Fruit fly (Drosophila melanogaster) whole organism, embryonic: ENCODE measurements around the gene PIG-U.

Experiments
- CG11085 ChIP-seq: fragments of 200-800 bp; sonication (Bioruptor generic); IDR thresholded peaks from 2 replicates; pipeline ENCODE4 v1.3.6; 2022; ENCODE audit warnings: missing biosample characterization, missing genetic modification characterization
- CG11247 ChIP-seq: fragments of 200-800 bp; sonication (Bioruptor generic); IDR thresholded peaks from 2 replicates; pipeline ENCODE4 v1.3.6; 2022; ENCODE audit warnings: missing biosample characterization, missing genetic modification characterization
- CG18476 ChIP-seq: fragments of 200-800 bp; sonication (Bioruptor generic); optimal IDR thresholded peaks from 2 replicates; lab custom pipeline; 2016; ENCODE audit warnings: missing biosample characterization, mild to moderate bottlenecking, missing genetic modification characterization
- CG3407 ChIP-seq: fragments of 200-800 bp; sonication (Bioruptor generic); optimal IDR thresholded peaks from 2 replicates; lab custom pipeline; 2018; ENCODE audit warnings: missing biosample characterization, mild to moderate bottlenecking, missing genetic modification characterization
- CG4282 ChIP-seq: fragments of 200-800 bp; sonication (Bioruptor generic); optimal IDR thresholded peaks from 2 replicates; lab custom pipeline; 2016; ENCODE audit warnings: missing biosample characterization, missing genetic modification characterization
- CG8359 ChIP-seq: fragments of 200-800 bp; sonication (Bioruptor generic); optimal IDR thresholded peaks from 2 replicates; lab custom pipeline; 2017; ENCODE audit warnings: missing biosample characterization, mild to moderate bottlenecking, missing genetic modification characterization, borderline replicate concordance
- CG9727 ChIP-seq: fragments of 200-800 bp; sonication (Bioruptor generic); optimal IDR thresholded peaks from 3 replicates; lab custom pipeline; 2017; ENCODE audit warnings: missing biosample characterization, mild to moderate bottlenecking, missing genetic modification characterization
- dysf ChIP-seq: fragments of 200-800 bp; sonication (Bioruptor generic); IDR thresholded peaks from 3 replicates; pipeline ENCODE4 v1.3.6; 2022; ENCODE audit warnings: missing biosample characterization, missing genetic modification characterization
- prd ChIP-seq, 3 experiments: fragments of >200 bp in 2 of 3; fragments of 200-800 bp in 1 of 3; sonication (Bioruptor generic) in 1 of 3; optimal IDR thresholded peaks in 2 of 3; IDR thresholded peaks in 1 of 3; 2 replicates in 2 of 3; 3 replicates in 1 of 3; pipeline versions ENCODE4 v1.3.6 to Lab custom; 2017 to 2022; ENCODE audit warnings: missing biosample characterization in 1 of 3, missing genetic modification characterization in 1 of 3
- usp ChIP-seq: fragments of >200 bp; optimal IDR thresholded peaks from 2 replicates; lab custom pipeline; 2017; ENCODE audit warnings: missing biosample characterization, missing genetic modification characterization

DNA sequence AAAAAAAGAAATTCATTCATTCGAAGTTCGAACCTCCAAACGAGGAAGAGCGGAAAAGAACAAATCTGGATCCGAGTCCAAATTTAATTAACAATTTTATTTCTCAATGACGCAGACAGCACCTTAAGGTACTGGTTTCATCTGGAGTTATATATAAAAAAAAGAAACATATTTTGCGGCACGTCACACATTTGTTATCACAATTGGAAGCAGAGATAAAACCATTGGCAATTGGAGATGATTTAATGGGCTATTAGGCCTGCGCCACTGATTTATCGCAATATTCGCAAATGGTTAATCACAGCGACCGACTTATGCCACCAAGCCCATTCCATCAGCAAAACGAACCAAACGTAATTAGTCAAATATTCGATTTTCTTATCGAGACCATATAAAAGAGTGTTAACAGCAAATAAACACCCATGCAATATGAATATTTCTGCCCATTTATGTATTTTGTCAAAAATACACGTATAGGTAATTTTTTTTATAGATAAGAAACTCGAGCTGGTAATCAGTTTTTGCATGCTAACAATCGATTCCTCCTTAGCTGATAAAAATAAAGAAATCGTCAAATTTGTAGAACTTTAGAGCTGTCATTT lies 23.7 kb downstream of the PIG-U start:
- TF ChIP-seq dysf (GFP tag; lab: Robert Waterston, UW), result no peak
- TF ChIP-seq CG18476 (GFP tag; lab: Kevin White, UChicago), result no peak
- no peak for TF ChIP-seq usp (GFP tag; lab: Kevin White, UChicago)
- no peak for TF ChIP-seq CG9727 (GFP tag; lab: Kevin White, UChicago)
- TF ChIP-seq CG8359 (GFP tag; lab: Kevin White, UChicago), result no peak
- TF ChIP-seq CG4282 (GFP tag; lab: Kevin White, UChicago), result no peak
- TF ChIP-seq CG11085 (GFP tag; lab: Robert Waterston, UW), result no peak
- TF ChIP-seq prd (optimal IDR thresholded peaks at IDR 0.05; lab: Kevin White, UChicago), result no peak
- no peak for TF ChIP-seq prd (GFP tag; IDR thresholded peaks at IDR 0.05; lab: Robert Waterston, UW)
- TF ChIP-seq CG11247 (GFP tag; lab: Robert Waterston, UW), result no peak
- TF ChIP-seq CG3407 (GFP tag; lab: Kevin White, UChicago), result no peak
